Fruit fly (Drosophila melanogaster) ovary, adult (tissue): ENCODE results near the gene CG42823.

Experiments used
- CG17801 ChIP-seq: fragments of 200-800 bp; optimal IDR thresholded peaks from 2 replicates; lab custom pipeline; 2019; ENCODE audit warnings: missing biosample characterization, mild to moderate bottlenecking, missing genetic modification characterization, moderate library complexity; ENCODE audit not compliant: partially characterized antibody

CG42823 gene

DNA sequence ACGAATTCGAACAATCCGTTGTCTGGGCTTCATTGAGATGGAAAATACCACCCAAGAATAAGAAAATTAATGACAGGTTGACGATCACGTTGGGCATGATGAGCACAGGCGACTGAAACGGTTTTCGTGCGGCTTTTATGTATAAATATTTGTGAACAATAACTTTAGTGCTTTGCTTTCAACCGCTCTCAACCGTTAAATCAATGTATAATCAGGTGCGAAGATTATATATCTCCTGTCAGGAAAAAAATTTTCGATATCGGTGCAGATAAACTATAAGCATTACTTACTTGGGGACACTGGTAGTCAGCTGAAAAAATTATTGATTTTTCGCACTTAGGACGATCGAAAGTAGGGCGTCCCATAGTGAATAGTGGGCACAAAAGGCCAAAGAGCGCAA is at the start of gene CG42823:
TSS of gene CG42823 (minus strand) at position 101 of the 400 bp plus-strand sequence.
- no peak for TF ChIP-seq CG17801

DNA sequence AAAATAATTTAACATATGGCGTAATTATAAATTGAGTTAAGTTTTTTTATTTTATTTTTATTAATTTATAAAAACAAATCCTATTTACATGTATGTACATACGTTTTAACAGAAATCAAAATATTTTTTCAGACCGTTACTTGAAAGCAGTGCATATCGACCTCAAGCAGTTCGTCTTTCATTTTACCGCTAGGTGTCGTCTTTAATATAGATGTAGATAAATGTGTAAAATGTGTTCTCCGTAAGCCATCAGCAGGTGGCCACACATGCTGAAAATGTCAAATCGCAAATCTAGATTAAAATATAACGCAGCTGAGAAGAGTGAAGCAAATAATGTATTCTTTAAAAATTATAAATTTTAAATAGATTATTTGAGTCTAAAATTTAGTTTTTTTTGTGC is 44.5 kb upstream of the CG42823 start:
- TF ChIP-seq CG17801: no peak

DNA sequence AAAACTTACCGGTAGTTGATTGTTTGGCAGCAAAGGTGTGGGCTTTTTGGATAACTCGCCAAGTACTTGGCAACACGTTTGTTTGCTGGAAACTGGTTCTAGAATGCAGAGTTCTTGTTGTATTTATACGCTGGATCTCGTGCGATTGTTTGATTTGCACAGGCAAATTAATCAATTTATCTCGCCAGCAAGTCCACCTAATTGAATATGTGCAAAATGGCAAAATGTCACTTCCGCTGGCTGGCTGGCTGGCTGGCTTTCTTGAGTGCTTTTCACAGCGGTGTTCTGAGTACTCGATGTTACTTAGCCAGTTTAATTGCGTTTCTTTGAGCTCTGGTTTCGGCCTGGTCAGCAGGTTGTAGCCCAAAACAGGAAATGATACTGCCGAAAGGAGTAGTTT is 43.8 kb upstream of the CG42823 start, which contains the start of gene Eh:
TSS of gene Eh (minus strand) at position 101 of the 400 bp plus-strand sequence.
- TF ChIP-seq CG17801: no peak

dm6 chr3R:17447615-17448014 is 42.7 kb upstream of the CG42823 start:
- TF ChIP-seq CG17801: no peak

DNA sequence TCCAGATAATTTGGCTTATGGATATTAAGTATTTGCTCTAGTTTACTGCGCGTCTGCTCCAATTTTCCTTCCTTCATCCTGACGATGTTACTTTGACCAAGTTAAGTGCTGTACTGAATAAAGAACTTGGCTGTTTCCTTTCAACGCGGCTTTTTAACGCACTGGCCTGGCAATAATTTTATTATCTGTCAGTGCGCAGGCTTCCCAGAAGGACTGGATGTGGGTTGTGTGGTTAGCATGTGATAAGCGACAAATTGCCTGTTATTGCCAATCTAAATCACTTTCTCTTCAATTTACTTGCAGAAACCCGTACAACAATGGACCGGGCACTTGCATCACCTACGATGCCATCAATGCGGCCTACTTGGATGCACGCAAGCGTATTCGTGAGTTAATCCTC is 35.7 kb upstream of the CG42823 start, which contains the start of gene CG14331:
TSS of gene CG14331 (minus strand) at position 101 of the 400 bp plus-strand sequence.
- TF ChIP-seq CG17801: no peak

dm6 chr3R:17434330-17434729 is 29.4 kb upstream of the CG42823 start, which contains the start of gene CG44090:
Gene CG44090 (minus strand): TSS chr3R:17434430.
- no peak for TF ChIP-seq CG17801

DNA sequence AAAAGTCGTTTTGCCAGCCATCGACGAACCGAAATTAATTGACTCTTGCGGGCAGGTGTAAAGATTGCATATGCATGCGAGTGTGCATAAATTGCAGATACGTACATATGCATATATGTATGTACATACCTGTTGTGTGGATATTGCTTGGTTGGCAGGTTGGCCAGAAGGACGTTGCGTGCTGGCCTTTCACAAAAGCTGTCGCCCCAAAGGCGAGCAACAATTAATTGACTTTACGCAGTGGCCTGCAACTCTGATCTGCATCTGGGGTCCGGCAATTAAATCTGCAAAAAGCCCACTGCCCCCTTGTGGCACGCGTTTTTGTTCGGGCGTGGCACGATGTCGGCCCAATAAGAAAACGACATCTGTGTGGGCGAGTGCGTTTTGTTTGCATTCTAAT is 28.2 kb upstream of the CG42823 start:
- no peak for TF ChIP-seq CG17801

- TF ChIP-seq CG17801: no peak
Observed at dm6 chr3R:17430481-17430880, 25.6 kb upstream of the CG42823 start.

DNA sequence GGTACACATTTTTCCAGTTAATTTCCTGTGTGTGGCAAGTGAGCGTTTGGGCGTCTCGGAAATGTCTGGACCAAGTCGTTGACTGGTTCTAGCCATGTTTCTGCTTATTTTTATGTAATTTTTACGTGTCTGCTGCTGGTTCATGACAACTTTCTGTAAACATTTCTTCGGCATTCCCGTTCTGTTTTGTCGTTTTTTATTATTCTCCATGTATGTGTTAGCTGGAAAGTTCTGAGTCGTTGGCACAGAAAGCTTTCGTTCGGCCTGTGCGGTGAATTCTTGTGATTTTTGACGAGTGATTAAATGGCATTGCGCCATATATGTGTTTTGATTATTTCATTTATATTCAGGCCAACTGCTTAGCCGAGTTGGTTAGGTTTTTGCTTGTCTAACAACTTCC is 21.4 kb upstream of the CG42823 start:
- TF ChIP-seq CG17801: no peak

DNA sequence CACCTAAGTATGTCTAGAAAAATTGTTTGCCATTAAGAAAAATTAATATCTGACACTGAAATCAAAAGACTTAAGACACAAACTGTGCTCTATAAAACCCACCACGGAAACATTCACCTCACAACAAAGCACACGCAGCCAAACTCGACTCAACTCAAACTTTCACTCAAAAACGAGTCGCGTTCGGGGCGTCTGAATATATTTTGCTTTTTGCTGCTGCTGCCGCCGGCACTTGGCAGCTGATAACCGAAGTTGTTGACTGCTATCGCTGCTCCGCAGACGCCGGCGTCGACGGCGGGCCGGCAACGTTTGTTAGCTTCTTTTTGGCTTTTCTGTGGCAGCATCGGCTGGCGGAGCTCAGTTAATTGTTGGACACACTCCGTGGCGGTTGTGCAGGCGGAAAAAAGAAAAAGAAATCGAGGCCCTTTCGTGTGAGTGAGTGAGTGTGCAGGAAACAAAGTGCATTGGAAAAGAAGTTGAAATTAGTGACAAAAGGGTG is 20.6 kb upstream of the CG42823 start, which contains the start of gene cysu:
TSS of gene cysu (plus strand) at position 352 of the 499 bp plus-strand sequence.
- no peak for TF ChIP-seq CG17801

DNA sequence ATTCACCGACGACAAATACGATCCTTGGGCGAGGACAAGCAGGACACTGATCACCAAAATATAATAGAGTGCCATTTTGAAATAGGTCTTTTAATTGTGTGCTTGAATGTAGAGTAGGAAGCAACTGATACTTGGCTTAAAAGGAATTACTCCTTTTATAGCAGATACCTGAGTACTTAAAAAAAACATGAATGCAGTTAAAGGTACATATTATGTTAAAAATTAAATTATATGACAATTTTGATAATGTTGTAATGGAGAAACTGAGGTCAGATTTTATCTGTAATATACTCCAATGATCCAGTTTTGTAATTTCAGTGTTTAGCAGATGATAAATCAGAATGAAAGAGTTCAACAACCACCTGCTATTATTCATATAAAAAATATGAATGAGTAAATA is 17.2 kb upstream of the CG42823 start, which contains the start of gene CG14332:
TSS of gene CG14332 (minus strand) at position 101 of the 400 bp plus-strand sequence.
- no peak for TF ChIP-seq CG17801

DNA sequence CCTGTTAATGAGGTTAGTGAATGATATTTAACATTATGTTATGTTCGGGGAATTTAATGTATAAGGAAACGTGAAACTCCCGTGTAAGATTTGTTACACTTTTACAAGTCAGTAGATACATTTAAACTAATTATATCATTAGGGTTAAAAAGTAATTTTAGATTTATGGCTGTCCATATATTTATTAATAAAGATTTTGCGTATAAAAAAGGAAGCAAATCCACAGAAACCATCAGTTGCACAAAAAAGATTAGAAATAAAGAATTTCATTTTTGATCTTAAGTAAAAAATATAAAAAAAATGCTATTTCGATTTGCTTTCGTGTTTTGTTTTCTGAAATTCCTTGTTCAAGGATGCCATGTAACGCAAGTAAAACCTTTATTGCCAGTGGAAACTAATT is 15.4 kb upstream of the CG42823 start, which contains the start of gene CG42835:
TSS of gene CG42835 (plus strand) at position 301 of the 400 bp plus-strand sequence.
- no peak for TF ChIP-seq CG17801

DNA sequence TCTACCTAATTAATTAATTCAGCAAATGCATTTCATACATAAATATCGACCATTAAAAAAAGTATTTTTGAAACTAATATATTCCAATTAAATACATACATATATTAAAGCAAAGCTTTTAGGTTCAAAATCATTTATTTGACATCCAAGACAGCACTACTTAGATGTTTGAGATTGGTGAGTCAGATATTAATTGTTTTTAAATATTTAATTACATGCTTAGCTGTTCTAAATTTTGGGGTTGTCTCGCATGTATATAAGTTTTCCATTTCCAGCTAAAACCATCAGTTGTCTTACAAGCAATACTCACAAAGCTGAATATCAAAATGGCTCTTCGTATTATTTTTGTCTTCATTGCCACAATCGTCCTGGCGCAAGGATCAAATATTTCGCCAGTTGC is 13.6 kb upstream of the CG42823 start, which contains the start of gene CG42834:
TSS of gene CG42834 (plus strand) at position 301 of the 400 bp plus-strand sequence.
- TF ChIP-seq CG17801: no peak

DNA sequence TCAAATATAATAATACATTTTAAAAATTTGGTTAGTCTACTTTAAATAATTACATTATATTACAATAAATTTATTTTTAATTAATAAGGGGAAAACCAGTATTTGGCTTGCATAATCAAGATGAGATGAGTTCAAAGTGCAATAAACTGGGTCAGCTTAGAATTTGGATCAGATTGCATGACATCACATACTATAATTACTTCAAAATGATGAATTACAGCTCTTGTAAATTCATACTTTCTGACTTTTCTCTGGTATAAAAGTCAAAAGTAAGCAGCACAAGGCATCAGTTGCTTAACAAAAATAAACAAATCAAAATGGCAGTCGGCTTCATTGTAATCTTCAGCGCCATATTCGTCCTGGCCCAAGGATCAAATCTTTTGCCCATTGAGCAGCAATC is 12.3 kb upstream of the CG42823 start, which contains the start of gene CG33333:
TSS of gene CG33333 (plus strand) at position 301 of the 400 bp plus-strand sequence.
- no peak for TF ChIP-seq CG17801

DNA sequence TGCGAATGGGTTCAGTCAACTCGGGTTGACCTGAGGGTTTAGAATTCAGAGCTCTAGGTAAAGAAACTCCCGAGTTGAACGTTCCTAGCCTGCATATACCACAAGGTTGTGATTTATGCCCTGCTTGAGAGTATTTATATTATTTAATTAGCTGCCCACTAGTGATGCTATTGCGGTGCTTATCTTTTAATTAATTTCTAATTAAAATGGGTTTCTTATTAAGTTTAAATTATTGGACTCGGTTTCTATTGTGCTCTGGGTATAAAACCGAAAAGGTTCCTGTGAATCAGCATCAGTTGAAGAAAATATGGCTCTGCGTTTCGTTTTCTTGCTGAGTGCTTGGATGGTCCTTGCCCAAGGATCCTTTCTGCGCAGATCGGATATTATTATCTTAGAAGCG is 10.5 kb upstream of the CG42823 start, which contains the start of gene CG5866:
TSS of gene CG5866 (plus strand) at position 301 of the 400 bp plus-strand sequence.
- no peak for TF ChIP-seq CG17801

DNA sequence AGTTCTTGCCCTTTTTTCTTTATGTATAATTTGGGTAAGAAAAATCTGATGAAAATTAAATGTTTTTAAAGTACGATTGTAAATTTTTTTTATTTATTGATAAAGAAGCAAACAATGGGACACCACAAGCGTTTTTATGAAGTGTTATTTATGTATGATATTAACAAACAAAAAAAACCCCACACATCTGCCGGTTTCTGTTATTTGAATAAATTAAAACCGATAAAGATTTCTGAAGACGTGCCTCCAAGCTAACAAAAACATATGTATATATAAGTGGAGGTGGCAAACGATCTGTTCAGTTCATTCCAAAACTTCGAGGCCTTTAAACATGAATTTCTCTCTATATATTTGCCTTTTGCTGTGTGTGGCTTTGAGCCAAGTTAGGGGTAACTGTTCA is 8.7 kb upstream of the CG42823 start, which contains the start of gene CG42822:
TSS of gene CG42822 (plus strand) at position 301 of the 400 bp plus-strand sequence.
- TF ChIP-seq CG17801: no peak

- TF ChIP-seq CG17801: no peak
Observed at dm6 chr3R:17412458-17413127, 7.7 kb upstream of the CG42823 start, which contains the start of gene CG42821. Gene CG42821 (plus strand): TSS chr3R:17413077.

DNA sequence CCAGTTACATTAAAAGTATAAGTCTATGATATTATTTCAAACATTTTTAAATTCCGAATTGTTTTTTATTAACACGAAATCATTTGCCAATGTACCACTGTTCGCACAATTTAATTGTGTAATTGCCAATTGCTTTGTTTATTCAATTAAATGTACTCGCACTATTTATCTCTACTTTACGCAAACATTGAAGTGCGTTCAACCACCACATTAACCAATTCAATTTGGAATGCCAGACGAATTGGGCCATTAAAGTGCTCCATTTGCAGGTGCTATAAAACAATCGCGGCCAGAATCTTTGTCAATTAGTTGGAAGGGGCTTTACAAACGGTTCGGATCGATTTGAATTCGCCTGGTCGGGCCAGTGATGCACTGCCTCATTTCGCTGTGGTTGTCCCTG is 5.9 kb upstream of the CG42823 start, which contains the start of gene CG5863:
TSS of gene CG5863 (plus strand) at position 301 of the 400 bp plus-strand sequence.
- no peak for TF ChIP-seq CG17801
